Worm (Caenorhabditis elegans): Measurements from ENCODE around the gene T01B7.9.

Gene T01B7.9

ce11 chrII:8726700-8727099, at the start of gene T01B7.9:
TSS of gene T01B7.9 (minus strand) at chrII:8726800.
- no peak for TF ChIP-seq W03F9.2 (tag; optimal IDR thresholded peaks at IDR 0.05)
- TF ChIP-seq dao-5 (tag; optimal IDR thresholded peaks at IDR 0.05) = no peak
- TF ChIP-seq him-1 (tag; optimal IDR thresholded peaks at IDR 0.05) = no peak

ce11 chrII:8770675-8771074, 44.1 kb upstream of the T01B7.9 start, which contains the start of gene let-19:
TSS of gene let-19 (plus strand) at chrII:8770975.
- no peak for TF ChIP-seq W03F9.2 (tag; optimal IDR thresholded peaks at IDR 0.05)

ce11 chrII:8769375-8769774, 42.8 kb upstream of the T01B7.9 start:
- TF ChIP-seq dao-5 (tag; optimal IDR thresholded peaks at IDR 0.05) (no peak), W03F9.2 (tag; optimal IDR thresholded peaks at IDR 0.05) (no peak), him-1 (tag; optimal IDR thresholded peaks at IDR 0.05) (no peak)

ce11 chrII:8766897-8767296, 40.3 kb upstream of the T01B7.9 start, which contains the start of gene pah-1:
TSS of gene pah-1 (minus strand) at chrII:8766997.
- TF ChIP-seq dao-5 (tag; optimal IDR thresholded peaks at IDR 0.05) = no peak
- TF ChIP-seq him-1 (tag; optimal IDR thresholded peaks at IDR 0.05) = no peak
- no peak for TF ChIP-seq W03F9.2 (tag; optimal IDR thresholded peaks at IDR 0.05)

ce11 chrII:8766475-8766874, 39.9 kb upstream of the T01B7.9 start, which contains the start of the genes nsph-1.1 and K08F8.15:
TSS of gene nsph-1.1 (plus strand) at chrII:8766775.
TSS of gene K08F8.15 (plus strand) at chrII:8766809.
- TF ChIP-seq W03F9.2 (tag; optimal IDR thresholded peaks at IDR 0.05) = no peak
- TF ChIP-seq dao-5 (tag; optimal IDR thresholded peaks at IDR 0.05) = no peak
- no peak for TF ChIP-seq him-1 (tag; optimal IDR thresholded peaks at IDR 0.05)

ce11 chrII:8765131-8765530, 38.5 kb upstream of the T01B7.9 start:
- TF ChIP-seq dao-5 (tag; optimal IDR thresholded peaks at IDR 0.05) = no peak
- TF ChIP-seq him-1 (tag; optimal IDR thresholded peaks at IDR 0.05) = no peak
- TF ChIP-seq W03F9.2 (tag; optimal IDR thresholded peaks at IDR 0.05) = no peak

ce11 chrII:8764332-8764731, 37.7 kb upstream of the T01B7.9 start:
- no peak for TF ChIP-seq W03F9.2 (tag; optimal IDR thresholded peaks at IDR 0.05)
- no peak for TF ChIP-seq dao-5 (tag; optimal IDR thresholded peaks at IDR 0.05)
- TF ChIP-seq him-1 (tag; optimal IDR thresholded peaks at IDR 0.05) = no peak

- no peak for TF ChIP-seq W03F9.2 (tag; optimal IDR thresholded peaks at IDR 0.05)
These were observed 36.8 kb upstream of the T01B7.9 start for ce11 chrII:8763367-8763766.

- TF ChIP-seq W03F9.2 (tag; optimal IDR thresholded peaks at IDR 0.05) (no peak), dao-5 (tag; optimal IDR thresholded peaks at IDR 0.05) (no peak), him-1 (tag; optimal IDR thresholded peaks at IDR 0.05) (no peak)
These were observed 35.1 kb upstream of the T01B7.9 start for ce11 chrII:8761739-8762138.

ce11 chrII:8759493-8759892, 32.9 kb upstream of the T01B7.9 start, which contains the start of gene fut-1:
TSS of gene fut-1 (minus strand) at chrII:8759593.
- TF ChIP-seq him-1 (tag; optimal IDR thresholded peaks at IDR 0.05) (no peak), dao-5 (tag; optimal IDR thresholded peaks at IDR 0.05) (no peak), W03F9.2 (tag; optimal IDR thresholded peaks at IDR 0.05) (no peak)

ce11 chrII:8755270-8755669, 28.7 kb upstream of the T01B7.9 start, which contains the start of gene K08F8.7:
TSS of gene K08F8.7 (minus strand) at chrII:8755370.
- TF ChIP-seq him-1 (tag; optimal IDR thresholded peaks at IDR 0.05) (no peak), W03F9.2 (tag; optimal IDR thresholded peaks at IDR 0.05) (no peak), dao-5 (tag; optimal IDR thresholded peaks at IDR 0.05) (no peak)

ce11 chrII:8751686-8752085, 25.1 kb upstream of the T01B7.9 start, which contains the start of gene atf-2:
TSS of gene atf-2 (plus strand) at chrII:8751986.
- TF ChIP-seq dao-5 (tag; optimal IDR thresholded peaks at IDR 0.05) (no peak), W03F9.2 (tag; optimal IDR thresholded peaks at IDR 0.05) (no peak), him-1 (tag; optimal IDR thresholded peaks at IDR 0.05) (no peak)

- no peak for TF ChIP-seq W03F9.2 (tag; optimal IDR thresholded peaks at IDR 0.05)
- no peak for TF ChIP-seq him-1 (tag; optimal IDR thresholded peaks at IDR 0.05)
- no peak for TF ChIP-seq dao-5 (tag; optimal IDR thresholded peaks at IDR 0.05)
These were observed 24.4 kb upstream of the T01B7.9 start for ce11 chrII:8751042-8751441.

ce11 chrII:8750056-8750455, 23.5 kb upstream of the T01B7.9 start:
- TF ChIP-seq dao-5 (tag; optimal IDR thresholded peaks at IDR 0.05) = no peak

- TF ChIP-seq dao-5 (tag; optimal IDR thresholded peaks at IDR 0.05) (no peak), W03F9.2 (tag; optimal IDR thresholded peaks at IDR 0.05) (no peak), him-1 (tag; optimal IDR thresholded peaks at IDR 0.05) (no peak)
These were observed 22.5 kb upstream of the T01B7.9 start for ce11 chrII:8749084-8749483.

All from whole organism, L4/young adult.